Fruit fly (Drosophila melanogaster): ENCODE data around the gene Rbcn-3A.

dm6 chrX:6199791-6200190, 55.5 kb downstream of the Rbcn-3A start, which contains the start of gene CG43090:
- TF ChIP-seq psq (optimal IDR thresholded peaks at IDR 0.05), result no peak
- no peak for TF ChIP-seq usp (GFP tag; optimal IDR thresholded peaks at IDR 0.05)
- TF ChIP-seq CG8478 (optimal IDR thresholded peaks at IDR 0.05), result no peak
- TF ChIP-seq EcR (GFP tag; optimal IDR thresholded peaks at IDR 0.05), result no peak
